Worm (Caenorhabditis elegans) whole organism, L1 larva: ENCODE measurements around the gene comt-1.

ENCODE experiments used
- F16B12.6 ChIP-seq: fragments of 150-350 bp; optimal IDR thresholded peaks from 2 replicates; lab custom pipeline; 2014; ENCODE audit warnings: missing biosample characterization, missing genetic modification characterization
- aly-2 ChIP-seq: fragments of 150-350 bp; optimal IDR thresholded peaks from 2 replicates; lab custom pipeline; 2014; ENCODE audit warnings: missing biosample characterization, missing genetic modification characterization
- ceh-88 ChIP-seq: fragments of 200-800 bp; sonication (Bioruptor generic); IDR thresholded peaks from 2 replicates; pipeline ENCODE4 v1.3.6; 2022; ENCODE audit warnings: missing genetic modification characterization, missing compliant biosample characterization
- efl-1 ChIP-seq, 4 experiments: fragments of 150-350 bp; optimal IDR thresholded peaks in 3 of 4; peaks in 1 of 4; 1 replicate in 1 of 4; 2 replicates in 3 of 4; lab custom pipeline; 2014; ENCODE audit warnings: missing biosample characterization in 2 of 4, missing genetic modification characterization in 2 of 4, missing genetic modification reagents in 2 of 4
- elt-3 ChIP-seq, 6 experiments: fragments of 150-350 bp in 1 of 6; sonication (generic microtip); optimal IDR thresholded peaks; 2 replicates each; lab custom pipeline; 2017 to 2018; ENCODE audit warnings: missing biosample characterization in 6 of 6, missing genetic modification characterization in 6 of 6, inconsistent platforms in 1 of 6
- hlh-4 ChIP-seq: sonication (generic microtip); optimal IDR thresholded peaks from 2 replicates; lab custom pipeline; 2016; ENCODE audit warnings: mild to moderate bottlenecking, missing genetic modification characterization, missing compliant biosample characterization
- lin-39 ChIP-seq: fragments of 150-350 bp; optimal IDR thresholded peaks from 2 replicates; lab custom pipeline; 2014; ENCODE audit warnings: missing biosample characterization, missing genetic modification reagents, missing genetic modification characterization
- nhr-28 ChIP-seq: fragments of 150-350 bp; optimal IDR thresholded peaks from 2 replicates; lab custom pipeline; 2014; ENCODE audit warnings: missing biosample characterization, missing genetic modification characterization
- nhr-85 ChIP-seq: sonication (generic microtip); peaks from one replicate; lab custom pipeline; 2016; ENCODE audit warnings: missing genetic modification characterization, inconsistent platforms, missing compliant biosample characterization
- sptf-1 ChIP-seq: fragments of 150-350 bp; optimal IDR thresholded peaks from 2 replicates; lab custom pipeline; 2014; ENCODE audit warnings: missing biosample characterization, missing genetic modification characterization
- tbx-2 ChIP-seq: sonication (generic microtip); optimal IDR thresholded peaks from 2 replicates; lab custom pipeline; 2016; ENCODE audit warnings: missing genetic modification characterization, missing compliant biosample characterization

- no peak for TF ChIP-seq ceh-88
- no peak for TF ChIP-seq sptf-1 (tag; lab: Kevin White, UChicago)
- TF ChIP-seq nhr-85 = no peak
- TF ChIP-seq aly-2 (tag; lab: Kevin White, UChicago) = no peak
- TF ChIP-seq hlh-4 (tag; lab: Kevin White, UChicago) = no peak
- TF ChIP-seq lin-39 (tag; lab: Kevin White, UChicago) = no peak
- no peak for TF ChIP-seq efl-1 (optimal IDR thresholded peaks at IDR 0.05; lab: Kevin White, UChicago)
- no peak for TF ChIP-seq efl-1 (GFP tag; optimal IDR thresholded peaks at IDR 0.05 in 1 of 2; lab: Kevin White, UChicago)
- TF ChIP-seq nhr-28 (tag; lab: Kevin White, UChicago) = no peak
- no peak for TF ChIP-seq F16B12.6
- no peak for TF ChIP-seq elt-3 (tag; optimal IDR thresholded peaks at IDR 0.05; lab: Kevin White, UChicago)
- no peak for TF ChIP-seq tbx-2 (tag; lab: Kevin White, UChicago)
These were observed 36.0 kb upstream of the comt-1 start, which contains the start of gene F52B10.3 for ce11 chrX:2898256-2898655.
